Worm (Caenorhabditis elegans) whole organism, L2 larva: ENCODE data around the gene srlf-11.

Experiments
- C34F6.9 ChIP-seq: fragments of 150-350 bp; optimal IDR thresholded peaks from 2 replicates; lab custom pipeline; 2014; ENCODE audit warnings: missing biosample characterization, missing genetic modification characterization
- F13H6.1 ChIP-seq: sonication (generic microtip); optimal IDR thresholded peaks from 2 replicates; lab custom pipeline; 2016; ENCODE audit warnings: missing genetic modification characterization, missing compliant biosample characterization
- R02D3.7 ChIP-seq: fragments of 150-350 bp; optimal IDR thresholded peaks from 2 replicates; lab custom pipeline; 2014; ENCODE audit warnings: missing biosample characterization, missing genetic modification characterization
- Y55F3AM.14 ChIP-seq: fragments of 200-800 bp; sonication (Bioruptor generic); optimal IDR thresholded peaks from 2 replicates; lab custom pipeline; 2018; ENCODE audit warnings: mild to moderate bottlenecking, missing genetic modification characterization, missing compliant biosample characterization
- ZK546.5 ChIP-seq: sonication (generic microtip); optimal IDR thresholded peaks from 2 replicates; lab custom pipeline; 2017; ENCODE audit warnings: missing biosample characterization, missing genetic modification characterization
- alr-1 ChIP-seq: fragments of 150-350 bp; optimal IDR thresholded peaks from 2 replicates; lab custom pipeline; 2014; ENCODE audit warnings: missing biosample characterization, missing genetic modification characterization
- ama-1 ChIP-seq: fragments of 150-350 bp; optimal IDR thresholded peaks from 2 replicates; lab custom pipeline; 2018; ENCODE audit warnings: inconsistent platforms
- blmp-1 ChIP-seq: sonication (generic microtip); optimal IDR thresholded peaks from 2 replicates; lab custom pipeline; 2017; ENCODE audit warnings: missing genetic modification characterization, mild to moderate bottlenecking, missing compliant biosample characterization, antibody characterized with exemption, moderate library complexity; ENCODE audit not compliant: insufficient read depth
- ceh-16 ChIP-seq: fragments of 150-350 bp; optimal IDR thresholded peaks from 2 replicates; lab custom pipeline; 2014; ENCODE audit warnings: missing biosample characterization, missing genetic modification characterization
- ceh-82 ChIP-seq: fragments of 150-350 bp; optimal IDR thresholded peaks from 2 replicates; lab custom pipeline; 2014; ENCODE audit warnings: missing biosample characterization, missing genetic modification characterization
- crh-2 ChIP-seq: sonication (generic microtip); optimal IDR thresholded peaks from 2 replicates; lab custom pipeline; 2017; ENCODE audit warnings: missing biosample characterization, missing genetic modification characterization
- dmd-4 ChIP-seq: sonication (generic microtip); optimal IDR thresholded peaks from 2 replicates; lab custom pipeline; 2017; ENCODE audit warnings: missing biosample characterization, missing genetic modification characterization
- egl-27 ChIP-seq: sonication (generic microtip); optimal IDR thresholded peaks from 3 replicates; lab custom pipeline; 2017; ENCODE audit warnings: missing biosample characterization, missing genetic modification reagents, missing genetic modification characterization
- elt-1 ChIP-seq: fragments of 150-350 bp; optimal IDR thresholded peaks from 2 replicates; lab custom pipeline; 2014; ENCODE audit warnings: missing biosample characterization, missing genetic modification characterization
- elt-3 ChIP-seq: sonication (generic microtip); optimal IDR thresholded peaks from 2 replicates; lab custom pipeline; 2017; ENCODE audit warnings: missing biosample characterization, missing genetic modification characterization
- fos-1 ChIP-seq: fragments of 150-350 bp; optimal IDR thresholded peaks from 2 replicates; lab custom pipeline; 2014; ENCODE audit warnings: missing biosample characterization, missing genetic modification characterization
- gmeb-1 ChIP-seq: fragments of 150-350 bp; optimal IDR thresholded peaks from 2 replicates; lab custom pipeline; 2014; ENCODE audit warnings: missing biosample characterization, missing genetic modification characterization
- lin-11 ChIP-seq: fragments of 150-350 bp; sonication (generic microtip); optimal IDR thresholded peaks from 2 replicates; lab custom pipeline; 2014; ENCODE audit warnings: missing biosample characterization, missing genetic modification characterization, inconsistent platforms, mixed read lengths
- lin-13 ChIP-seq: fragments of 150-350 bp; optimal IDR thresholded peaks from 2 replicates; lab custom pipeline; 2014; ENCODE audit warnings: missing biosample characterization, missing genetic modification reagents, missing genetic modification characterization
- lin-39 ChIP-seq: fragments of 150-350 bp; optimal IDR thresholded peaks from 2 replicates; lab custom pipeline; 2014; ENCODE audit warnings: missing biosample characterization, missing genetic modification reagents, missing genetic modification characterization
- lsy-2 ChIP-seq, 2 experiments: fragments of 150-350 bp in 1 of 2; sonication (generic microtip) in 1 of 2; optimal IDR thresholded peaks; 2 replicates each; lab custom pipeline; 2014 to 2017; ENCODE audit warnings: missing biosample characterization in 2 of 2, missing genetic modification characterization in 2 of 2
- mab-5 ChIP-seq: fragments of 150-350 bp; optimal IDR thresholded peaks from 2 replicates; lab custom pipeline; 2014; ENCODE audit warnings: missing biosample characterization, missing genetic modification characterization
- mbf-1 ChIP-seq: sonication (generic microtip); optimal IDR thresholded peaks from 2 replicates; lab custom pipeline; 2017; ENCODE audit warnings: missing biosample characterization, missing genetic modification characterization
- mdl-1 ChIP-seq, 2 experiments: fragments of 150-350 bp in 1 of 2; sonication (generic microtip) in 1 of 2; optimal IDR thresholded peaks; 2 replicates each; lab custom pipeline; 2017; ENCODE audit warnings: missing biosample characterization in 2 of 2, missing genetic modification characterization in 2 of 2
- nhr-10 ChIP-seq: sonication (generic microtip); optimal IDR thresholded peaks from 2 replicates; lab custom pipeline; 2017; ENCODE audit warnings: missing biosample characterization, missing genetic modification characterization
- nhr-11 ChIP-seq: fragments of 150-350 bp; optimal IDR thresholded peaks from 2 replicates; lab custom pipeline; 2014; ENCODE audit warnings: missing biosample characterization, missing genetic modification characterization
- nhr-12 ChIP-seq: fragments of 150-350 bp; optimal IDR thresholded peaks from 2 replicates; lab custom pipeline; 2014; ENCODE audit warnings: missing biosample characterization, missing genetic modification characterization
- nhr-129 ChIP-seq: fragments of 150-350 bp; optimal IDR thresholded peaks from 2 replicates; lab custom pipeline; 2014; ENCODE audit warnings: missing biosample characterization, missing genetic modification characterization
- nhr-21 ChIP-seq: fragments of 150-350 bp; optimal IDR thresholded peaks from 2 replicates; lab custom pipeline; 2014; ENCODE audit warnings: missing biosample characterization, missing genetic modification characterization
- nhr-23 ChIP-seq: fragments of 150-350 bp; optimal IDR thresholded peaks from 2 replicates; lab custom pipeline; 2014; ENCODE audit warnings: missing biosample characterization, missing genetic modification reagents, missing genetic modification characterization
- nhr-25 ChIP-seq: fragments of 150-350 bp; sonication (generic microtip); optimal IDR thresholded peaks from 3 replicates; lab custom pipeline; 2014; ENCODE audit warnings: missing biosample characterization, missing genetic modification characterization
- nhr-6 ChIP-seq: fragments of 150-350 bp; optimal IDR thresholded peaks from 2 replicates; lab custom pipeline; 2014; ENCODE audit warnings: missing biosample characterization, missing genetic modification characterization
- nhr-77 ChIP-seq: fragments of 150-350 bp; optimal IDR thresholded peaks from 2 replicates; lab custom pipeline; 2014; ENCODE audit warnings: missing biosample characterization, missing genetic modification characterization
- peb-1 ChIP-seq: fragments of 150-350 bp; optimal IDR thresholded peaks from 2 replicates; lab custom pipeline; 2014; ENCODE audit warnings: missing biosample characterization, missing genetic modification characterization
- sem-4 ChIP-seq: fragments of 150-350 bp; optimal IDR thresholded peaks from 2 replicates; lab custom pipeline; 2014; ENCODE audit warnings: missing biosample characterization, missing genetic modification reagents, missing genetic modification characterization
- skn-1 ChIP-seq: sonication (generic microtip); optimal IDR thresholded peaks from 2 replicates; lab custom pipeline; 2017; ENCODE audit warnings: missing biosample characterization, missing genetic modification characterization
- sma-3 ChIP-seq: sonication (generic microtip); optimal IDR thresholded peaks from 2 replicates; lab custom pipeline; 2016; ENCODE audit warnings: missing genetic modification reagents, missing genetic modification characterization, missing compliant biosample characterization
- sma-9 ChIP-seq, 2 experiments: fragments of 150-350 bp in 1 of 2; sonication (generic microtip) in 1 of 2; optimal IDR thresholded peaks; 2 replicates each; lab custom pipeline; 2014 to 2016; ENCODE audit warnings: missing genetic modification characterization in 2 of 2, mild to moderate bottlenecking in 1 of 2, missing biosample characterization in 1 of 2, missing compliant biosample characterization in 1 of 2, missing genetic modification reagents in 1 of 2, moderate library complexity in 1 of 2
- snpc-4 ChIP-seq: fragments of 150-350 bp; optimal IDR thresholded peaks from 2 replicates; lab custom pipeline; 2014; ENCODE audit warnings: missing biosample characterization, missing genetic modification characterization
- unc-39 ChIP-seq: fragments of 150-350 bp; optimal IDR thresholded peaks from 2 replicates; lab custom pipeline; 2014; ENCODE audit warnings: missing biosample characterization, missing genetic modification characterization
- unc-55 ChIP-seq: fragments of 150-350 bp; sonication (generic microtip); optimal IDR thresholded peaks from 3 replicates; lab custom pipeline; 2014; ENCODE audit warnings: missing biosample characterization, missing genetic modification reagents, missing genetic modification characterization
- unc-62 ChIP-seq: fragments of 150-350 bp; optimal IDR thresholded peaks from 2 replicates; lab custom pipeline; 2014; ENCODE audit warnings: missing biosample characterization, missing genetic modification reagents, missing genetic modification characterization
- zag-1 ChIP-seq: fragments of 150-350 bp; optimal IDR thresholded peaks from 2 replicates; lab custom pipeline; 2014; ENCODE audit warnings: missing biosample characterization, missing genetic modification characterization
- ztf-11 ChIP-seq: sonication (generic microtip); optimal IDR thresholded peaks from 2 replicates; lab custom pipeline; 2017; ENCODE audit warnings: missing biosample characterization, missing genetic modification characterization
- ztf-4 ChIP-seq: fragments of 150-350 bp; optimal IDR thresholded peaks from 2 replicates; lab custom pipeline; 2014; ENCODE audit warnings: missing biosample characterization, missing genetic modification characterization

Gene srlf-11

DNA sequence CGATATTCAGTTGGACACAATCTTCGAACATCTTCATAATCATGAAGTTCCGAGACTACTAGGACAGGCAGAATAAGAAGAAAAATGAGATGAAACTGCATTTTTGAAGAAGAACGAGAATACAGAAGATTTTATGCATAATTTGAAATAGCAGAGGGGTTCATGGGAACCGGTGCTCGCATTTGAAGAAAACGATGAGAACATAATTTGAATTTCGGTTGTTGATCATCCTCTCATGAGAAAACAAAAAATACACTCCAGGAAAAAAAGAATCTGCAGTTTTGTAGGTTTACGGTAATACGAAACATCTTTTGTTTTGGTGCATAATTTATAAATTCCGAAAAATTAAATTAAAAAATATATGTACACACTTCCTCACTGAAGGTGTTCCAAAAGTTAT is at the start of gene srlf-11:
Gene srlf-11, minus strand, starts transcription at position 101 of the 400 bp plus-strand sequence.
- TF ChIP-seq nhr-12 (tag; lab: Kevin White, UChicago) (no peak), ztf-4 (tag; lab: Kevin White, UChicago) (no peak), dmd-4 (tag; lab: Kevin White, UChicago) (no peak), crh-2 (tag; lab: Kevin White, UChicago) (no peak), sem-4 (tag; lab: Kevin White, UChicago) (no peak)
- TF ChIP-seq, all 48 proteins: peak for 0

DNA sequence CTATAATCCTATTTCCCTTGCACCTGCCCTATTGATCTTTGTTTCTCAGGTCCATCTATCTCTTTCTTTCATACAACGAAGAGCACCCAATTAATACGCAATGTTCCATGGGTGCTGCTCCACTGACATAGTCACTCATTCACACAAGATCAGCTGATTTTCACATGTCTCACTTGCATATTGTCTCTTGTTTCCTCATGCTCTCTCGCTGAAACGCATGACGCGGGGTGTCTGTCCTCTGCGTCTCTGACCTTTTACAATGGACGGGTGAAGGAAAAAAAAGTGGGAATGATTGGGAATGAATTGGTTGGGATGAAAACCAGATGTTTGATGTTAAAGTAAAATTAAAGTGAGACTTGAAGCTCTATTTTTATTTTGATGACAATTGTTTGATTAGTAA is 49.5 kb upstream of the srlf-11 start:
- TF ChIP-seq lin-11 (tag; lab: Kevin White, UChicago) (peak; percentile 74), unc-62 (GFP tag; lab: Kevin White, UChicago) (no peak), ztf-4 (tag; lab: Kevin White, UChicago) (peak; percentile 90), mdl-1 (tag; optimal IDR thresholded peaks at IDR 0.05; lab: Kevin White, UChicago) (peak in 1 of 2 experiments; percentile 86), nhr-6 (tag; lab: Kevin White, UChicago) (peak; percentile 82), sma-3 (GFP tag; lab: Kevin White, UChicago) (peak; percentile 71), snpc-4 (tag; lab: Kevin White, UChicago) (peak; percentile 46), sem-4 (tag; lab: Kevin White, UChicago) (peak; percentile 91), sma-9 (GFP tag; optimal IDR thresholded peaks at IDR 0.05; lab: Kevin White, UChicago) (peak; percentile 96), sma-9 (tag; optimal IDR thresholded peaks at IDR 0.05; lab: Kevin White, UChicago) (no peak), lin-39 (no peak), unc-55 (GFP tag; lab: Kevin White, UChicago) (peak; percentile 34), alr-1 (tag; lab: Kevin White, UChicago) (no peak), skn-1 (tag; lab: Kevin White, UChicago) (peak; percentile 31), nhr-21 (tag; lab: Kevin White, UChicago) (peak; percentile 80), ama-1 (lab: Kevin White, UChicago) (peak; percentile 84), R02D3.7 (tag; lab: Kevin White, UChicago) (no peak), nhr-25 (peak; percentile 74), egl-27 (peak; percentile 78), blmp-1 (tag; lab: Kevin White, UChicago) (peak; percentile 52), gmeb-1 (peak; percentile 64), unc-39 (tag; lab: Kevin White, UChicago) (no peak), mab-5 (tag; lab: Kevin White, UChicago) (peak; percentile 50), nhr-129 (peak; percentile 97), Y55F3AM.14 (GFP tag; lab: Kevin White, UChicago) (peak; percentile 80), nhr-10 (tag; lab: Kevin White, UChicago) (no peak), F13H6.1 (peak; percentile 93), fos-1 (tag; lab: Kevin White, UChicago) (peak; percentile 66), crh-2 (tag; lab: Kevin White, UChicago) (peak; percentile 88), C34F6.9 (tag; lab: Kevin White, UChicago) (peak; percentile 96), elt-3 (no peak), zag-1 (tag; lab: Kevin White, UChicago) (peak; percentile 60), lsy-2 (tag; optimal IDR thresholded peaks at IDR 0.05; lab: Kevin White, UChicago) (peak; percentile 39 to 93), lin-13 (GFP tag; lab: Kevin White, UChicago) (peak; percentile 77)

DNA sequence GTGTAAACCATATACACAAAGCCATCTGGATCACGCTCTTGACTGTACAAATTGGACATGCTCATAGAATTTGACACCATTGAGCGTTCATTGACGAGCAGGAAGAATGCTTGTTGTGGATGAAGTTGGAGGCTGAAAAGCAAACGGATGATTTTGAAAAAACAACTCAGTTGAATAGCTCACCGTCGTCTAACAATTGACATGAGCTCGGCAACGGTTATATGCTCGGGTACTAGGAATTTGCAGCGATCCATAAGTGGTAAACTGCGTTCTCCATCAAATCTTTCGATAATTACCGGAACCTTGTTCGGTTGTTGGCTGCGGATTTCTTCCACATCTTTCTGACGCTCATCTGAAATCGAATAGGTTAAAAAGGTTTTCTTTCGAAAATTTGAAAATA is 49.0 kb upstream of the srlf-11 start:
- TF ChIP-seq blmp-1 (tag; lab: Kevin White, UChicago) (no peak), mbf-1 (no peak), snpc-4 (tag; lab: Kevin White, UChicago) (no peak)

DNA sequence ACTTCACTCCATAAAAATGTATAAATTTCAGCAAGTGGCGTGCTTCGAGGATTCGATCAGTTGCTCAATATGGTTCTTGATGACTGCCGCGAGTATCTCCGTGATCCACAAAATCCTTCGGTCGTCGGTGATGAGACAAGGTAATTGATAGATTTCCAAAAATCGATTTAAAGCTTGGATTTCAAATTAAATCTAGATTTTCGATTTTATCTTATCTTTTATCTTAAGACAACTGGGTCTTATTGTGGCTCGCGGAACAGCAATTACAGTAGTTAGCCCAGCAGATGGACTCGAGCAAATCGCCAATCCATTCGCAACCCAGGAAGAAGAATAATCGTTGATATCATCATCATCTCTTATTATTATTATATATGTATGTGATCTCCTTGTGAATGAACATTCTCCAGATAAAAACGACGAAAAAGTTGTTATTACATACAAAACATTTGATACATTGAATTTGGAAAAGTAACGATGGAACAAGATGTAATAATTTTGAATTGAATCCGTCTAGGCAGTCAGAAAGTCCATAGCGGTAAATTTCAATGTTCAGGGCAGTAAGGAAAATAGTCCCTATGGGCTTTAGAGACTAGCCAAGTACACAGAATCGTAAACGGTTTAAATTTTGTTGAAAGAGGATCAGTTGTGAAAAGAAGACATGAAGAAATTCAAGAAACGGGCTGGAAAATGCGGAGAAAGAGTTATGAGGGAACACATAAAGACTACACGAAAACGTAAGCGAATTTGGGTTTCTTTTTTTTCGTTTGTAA is 48.1 kb upstream of the srlf-11 start:
- TF ChIP-seq mab-5 (tag; lab: Kevin White, UChicago), result no peak
- TF ChIP-seq unc-55 (GFP tag; lab: Kevin White, UChicago), result no peak
- peak; percentile 6 for TF ChIP-seq nhr-6 (tag; lab: Kevin White, UChicago)
- no peak for TF ChIP-seq dmd-4 (tag; lab: Kevin White, UChicago)
- TF ChIP-seq crh-2 (tag; lab: Kevin White, UChicago), result peak; percentile 28
- TF ChIP-seq alr-1 (tag; lab: Kevin White, UChicago), result no peak
- TF ChIP-seq ceh-16, result no peak
- TF ChIP-seq nhr-77 (tag; lab: Kevin White, UChicago), result no peak
- no peak for TF ChIP-seq nhr-21 (tag; lab: Kevin White, UChicago)
- no peak for TF ChIP-seq mdl-1 (tag; optimal IDR thresholded peaks at IDR 0.05; lab: Kevin White, UChicago)
- TF ChIP-seq ZK546.5, result no peak
- no peak for TF ChIP-seq nhr-23
- no peak for TF ChIP-seq ztf-11
- TF ChIP-seq peb-1 (tag; lab: Kevin White, UChicago), result no peak
- TF ChIP-seq elt-1 (tag; lab: Kevin White, UChicago), result no peak
- TF ChIP-seq ceh-82, result no peak
- TF ChIP-seq lin-11 (tag; lab: Kevin White, UChicago), result no peak
- no peak for TF ChIP-seq nhr-12 (tag; lab: Kevin White, UChicago)
- no peak for TF ChIP-seq nhr-11 (tag; lab: Kevin White, UChicago)
- TF ChIP-seq fos-1 (tag; lab: Kevin White, UChicago), result no peak
- no peak for TF ChIP-seq lin-39
- TF ChIP-seq lsy-2 (tag; optimal IDR thresholded peaks at IDR 0.05; lab: Kevin White, UChicago), result peak in 1 of 2 experiments; percentile 42
